Fruit fly (Drosophila melanogaster): ENCODE results near the gene IntS4.

- TF ChIP-seq tj (GFP tag; optimal IDR thresholded peaks at IDR 0.05) (no peak), bab1 (GFP tag; optimal IDR thresholded peaks at IDR 0.05) (no peak), CG12768 (GFP tag; optimal IDR thresholded peaks at IDR 0.05) (no peak), cic (GFP tag; optimal IDR thresholded peaks at IDR 0.05) (no peak), ovo (GFP tag; optimal IDR thresholded peaks at IDR 0.05) (no peak)
Measured at dm6 chrX:8593159-8593476, 34.5 kb upstream of the IntS4 start.

All from whole organism, adult.